Worm (Caenorhabditis elegans) whole organism, L2 larva: ENCODE data around the gene C18H9.6.

ENCODE experiments used
- C34F6.9 ChIP-seq: fragments of 150-350 bp; optimal IDR thresholded peaks from 2 replicates; lab custom pipeline; 2014; ENCODE audit warnings: missing biosample characterization, missing genetic modification characterization
- F13H6.1 ChIP-seq: sonication (generic microtip); optimal IDR thresholded peaks from 2 replicates; lab custom pipeline; 2016; ENCODE audit warnings: missing genetic modification characterization, missing compliant biosample characterization
- R02D3.7 ChIP-seq: fragments of 150-350 bp; optimal IDR thresholded peaks from 2 replicates; lab custom pipeline; 2014; ENCODE audit warnings: missing biosample characterization, missing genetic modification characterization
- Y55F3AM.14 ChIP-seq: fragments of 200-800 bp; sonication (Bioruptor generic); optimal IDR thresholded peaks from 2 replicates; lab custom pipeline; 2018; ENCODE audit warnings: mild to moderate bottlenecking, missing genetic modification characterization, missing compliant biosample characterization
- ZK546.5 ChIP-seq: sonication (generic microtip); optimal IDR thresholded peaks from 2 replicates; lab custom pipeline; 2017; ENCODE audit warnings: missing biosample characterization, missing genetic modification characterization
- alr-1 ChIP-seq: fragments of 150-350 bp; optimal IDR thresholded peaks from 2 replicates; lab custom pipeline; 2014; ENCODE audit warnings: missing biosample characterization, missing genetic modification characterization
- aly-2 ChIP-seq: fragments of 150-350 bp; optimal IDR thresholded peaks from 2 replicates; lab custom pipeline; 2014; ENCODE audit warnings: missing biosample characterization, missing genetic modification characterization
- ama-1 ChIP-seq: fragments of 150-350 bp; optimal IDR thresholded peaks from 2 replicates; lab custom pipeline; 2018; ENCODE audit warnings: inconsistent platforms
- ceh-16 ChIP-seq: fragments of 150-350 bp; optimal IDR thresholded peaks from 2 replicates; lab custom pipeline; 2014; ENCODE audit warnings: missing biosample characterization, missing genetic modification characterization
- ceh-82 ChIP-seq: fragments of 150-350 bp; optimal IDR thresholded peaks from 2 replicates; lab custom pipeline; 2014; ENCODE audit warnings: missing biosample characterization, missing genetic modification characterization
- crh-2 ChIP-seq: sonication (generic microtip); optimal IDR thresholded peaks from 2 replicates; lab custom pipeline; 2017; ENCODE audit warnings: missing biosample characterization, missing genetic modification characterization
- dmd-4 ChIP-seq: sonication (generic microtip); optimal IDR thresholded peaks from 2 replicates; lab custom pipeline; 2017; ENCODE audit warnings: missing biosample characterization, missing genetic modification characterization
- egl-27 ChIP-seq: sonication (generic microtip); optimal IDR thresholded peaks from 3 replicates; lab custom pipeline; 2017; ENCODE audit warnings: missing biosample characterization, missing genetic modification reagents, missing genetic modification characterization
- elt-1 ChIP-seq: fragments of 150-350 bp; optimal IDR thresholded peaks from 2 replicates; lab custom pipeline; 2014; ENCODE audit warnings: missing biosample characterization, missing genetic modification characterization
- elt-3 ChIP-seq: sonication (generic microtip); optimal IDR thresholded peaks from 2 replicates; lab custom pipeline; 2017; ENCODE audit warnings: missing biosample characterization, missing genetic modification characterization
- fos-1 ChIP-seq: fragments of 150-350 bp; optimal IDR thresholded peaks from 2 replicates; lab custom pipeline; 2014; ENCODE audit warnings: missing biosample characterization, missing genetic modification characterization
- gmeb-1 ChIP-seq: fragments of 150-350 bp; optimal IDR thresholded peaks from 2 replicates; lab custom pipeline; 2014; ENCODE audit warnings: missing biosample characterization, missing genetic modification characterization
- lin-11 ChIP-seq: fragments of 150-350 bp; sonication (generic microtip); optimal IDR thresholded peaks from 2 replicates; lab custom pipeline; 2014; ENCODE audit warnings: missing biosample characterization, missing genetic modification characterization, inconsistent platforms, mixed read lengths
- lin-13 ChIP-seq: fragments of 150-350 bp; optimal IDR thresholded peaks from 2 replicates; lab custom pipeline; 2014; ENCODE audit warnings: missing biosample characterization, missing genetic modification reagents, missing genetic modification characterization
- lin-39 ChIP-seq: fragments of 150-350 bp; optimal IDR thresholded peaks from 2 replicates; lab custom pipeline; 2014; ENCODE audit warnings: missing biosample characterization, missing genetic modification reagents, missing genetic modification characterization
- lsy-2 ChIP-seq, 2 experiments: fragments of 150-350 bp in 1 of 2; sonication (generic microtip) in 1 of 2; optimal IDR thresholded peaks; 2 replicates each; lab custom pipeline; 2014 to 2017; ENCODE audit warnings: missing biosample characterization in 2 of 2, missing genetic modification characterization in 2 of 2
- mab-5 ChIP-seq: fragments of 150-350 bp; optimal IDR thresholded peaks from 2 replicates; lab custom pipeline; 2014; ENCODE audit warnings: missing biosample characterization, missing genetic modification characterization
- mbf-1 ChIP-seq: sonication (generic microtip); optimal IDR thresholded peaks from 2 replicates; lab custom pipeline; 2017; ENCODE audit warnings: missing biosample characterization, missing genetic modification characterization
- mdl-1 ChIP-seq, 2 experiments: fragments of 150-350 bp in 1 of 2; sonication (generic microtip) in 1 of 2; optimal IDR thresholded peaks; 2 replicates each; lab custom pipeline; 2017; ENCODE audit warnings: missing biosample characterization in 2 of 2, missing genetic modification characterization in 2 of 2
- nhr-10 ChIP-seq: sonication (generic microtip); optimal IDR thresholded peaks from 2 replicates; lab custom pipeline; 2017; ENCODE audit warnings: missing biosample characterization, missing genetic modification characterization
- nhr-11 ChIP-seq: fragments of 150-350 bp; optimal IDR thresholded peaks from 2 replicates; lab custom pipeline; 2014; ENCODE audit warnings: missing biosample characterization, missing genetic modification characterization
- nhr-12 ChIP-seq: fragments of 150-350 bp; optimal IDR thresholded peaks from 2 replicates; lab custom pipeline; 2014; ENCODE audit warnings: missing biosample characterization, missing genetic modification characterization
- nhr-129 ChIP-seq: fragments of 150-350 bp; optimal IDR thresholded peaks from 2 replicates; lab custom pipeline; 2014; ENCODE audit warnings: missing biosample characterization, missing genetic modification characterization
- nhr-21 ChIP-seq: fragments of 150-350 bp; optimal IDR thresholded peaks from 2 replicates; lab custom pipeline; 2014; ENCODE audit warnings: missing biosample characterization, missing genetic modification characterization
- nhr-23 ChIP-seq: fragments of 150-350 bp; optimal IDR thresholded peaks from 2 replicates; lab custom pipeline; 2014; ENCODE audit warnings: missing biosample characterization, missing genetic modification reagents, missing genetic modification characterization
- nhr-237 ChIP-seq: fragments of 150-350 bp; optimal IDR thresholded peaks from 2 replicates; lab custom pipeline; 2014; ENCODE audit warnings: missing biosample characterization, missing genetic modification characterization
- nhr-25 ChIP-seq: fragments of 150-350 bp; sonication (generic microtip); optimal IDR thresholded peaks from 3 replicates; lab custom pipeline; 2014; ENCODE audit warnings: missing biosample characterization, missing genetic modification characterization
- nhr-6 ChIP-seq: fragments of 150-350 bp; optimal IDR thresholded peaks from 2 replicates; lab custom pipeline; 2014; ENCODE audit warnings: missing biosample characterization, missing genetic modification characterization
- nhr-77 ChIP-seq: fragments of 150-350 bp; optimal IDR thresholded peaks from 2 replicates; lab custom pipeline; 2014; ENCODE audit warnings: missing biosample characterization, missing genetic modification characterization
- peb-1 ChIP-seq: fragments of 150-350 bp; optimal IDR thresholded peaks from 2 replicates; lab custom pipeline; 2014; ENCODE audit warnings: missing biosample characterization, missing genetic modification characterization
- sem-4 ChIP-seq: fragments of 150-350 bp; optimal IDR thresholded peaks from 2 replicates; lab custom pipeline; 2014; ENCODE audit warnings: missing biosample characterization, missing genetic modification reagents, missing genetic modification characterization
- skn-1 ChIP-seq: sonication (generic microtip); optimal IDR thresholded peaks from 2 replicates; lab custom pipeline; 2017; ENCODE audit warnings: missing biosample characterization, missing genetic modification characterization
- sma-3 ChIP-seq: sonication (generic microtip); optimal IDR thresholded peaks from 2 replicates; lab custom pipeline; 2016; ENCODE audit warnings: missing genetic modification reagents, missing genetic modification characterization, missing compliant biosample characterization
- sma-9 ChIP-seq, 2 experiments: fragments of 150-350 bp in 1 of 2; sonication (generic microtip) in 1 of 2; optimal IDR thresholded peaks; 2 replicates each; lab custom pipeline; 2014 to 2016; ENCODE audit warnings: missing genetic modification characterization in 2 of 2, mild to moderate bottlenecking in 1 of 2, missing biosample characterization in 1 of 2, missing compliant biosample characterization in 1 of 2, missing genetic modification reagents in 1 of 2, moderate library complexity in 1 of 2
- snpc-4 ChIP-seq: fragments of 150-350 bp; optimal IDR thresholded peaks from 2 replicates; lab custom pipeline; 2014; ENCODE audit warnings: missing biosample characterization, missing genetic modification characterization
- unc-39 ChIP-seq: fragments of 150-350 bp; optimal IDR thresholded peaks from 2 replicates; lab custom pipeline; 2014; ENCODE audit warnings: missing biosample characterization, missing genetic modification characterization
- unc-55 ChIP-seq: fragments of 150-350 bp; sonication (generic microtip); optimal IDR thresholded peaks from 3 replicates; lab custom pipeline; 2014; ENCODE audit warnings: missing biosample characterization, missing genetic modification reagents, missing genetic modification characterization
- unc-62 ChIP-seq: fragments of 150-350 bp; optimal IDR thresholded peaks from 2 replicates; lab custom pipeline; 2014; ENCODE audit warnings: missing biosample characterization, missing genetic modification reagents, missing genetic modification characterization
- zag-1 ChIP-seq: fragments of 150-350 bp; optimal IDR thresholded peaks from 2 replicates; lab custom pipeline; 2014; ENCODE audit warnings: missing biosample characterization, missing genetic modification characterization
- ztf-1 ChIP-seq: fragments of 200-800 bp; sonication (Bioruptor generic); conservative IDR thresholded peaks from 2 replicates; pipeline ENCODE4 v1.3.6; 2022; ENCODE audit warnings: missing genetic modification characterization, missing compliant biosample characterization
- ztf-11 ChIP-seq: sonication (generic microtip); optimal IDR thresholded peaks from 2 replicates; lab custom pipeline; 2017; ENCODE audit warnings: missing biosample characterization, missing genetic modification characterization
- ztf-4 ChIP-seq: fragments of 150-350 bp; optimal IDR thresholded peaks from 2 replicates; lab custom pipeline; 2014; ENCODE audit warnings: missing biosample characterization, missing genetic modification characterization

Gene C18H9.6

ce11 chrII:6709680-6710079 is 8.3 kb upstream of the C18H9.6 start:
- TF ChIP-seq nhr-21 (tag; lab: Kevin White, UChicago) (peak; percentile 20), nhr-237 (no peak)
- TF ChIP-seq, all 48 proteins: peak for 1

ce11 chrII:6708980-6709379 is 7.6 kb upstream of the C18H9.6 start:
- peak; percentile 39 for TF ChIP-seq crh-2 (tag; lab: Kevin White, UChicago)
- no peak for TF ChIP-seq peb-1 (tag; lab: Kevin White, UChicago)
- TF ChIP-seq ceh-16 (tag; lab: Kevin White, UChicago): no peak
- TF ChIP-seq lsy-2 (tag; optimal IDR thresholded peaks at IDR 0.05; lab: Kevin White, UChicago): peak; percentile 24 to 54
- TF ChIP-seq nhr-129: peak; percentile 76
- no peak for TF ChIP-seq ama-1 (lab: Kevin White, UChicago)
- TF ChIP-seq elt-3 (tag; lab: Kevin White, UChicago): no peak
- TF ChIP-seq snpc-4: peak; percentile 7
- TF ChIP-seq egl-27 (tag; lab: Kevin White, UChicago): no peak
- TF ChIP-seq zag-1 (tag; lab: Kevin White, UChicago): peak; percentile 79
- TF ChIP-seq unc-55: peak; percentile 72
- TF ChIP-seq C34F6.9 (tag; lab: Kevin White, UChicago): peak; percentile 81
- TF ChIP-seq F13H6.1: peak; percentile 76
- TF ChIP-seq sma-9 (GFP tag; optimal IDR thresholded peaks at IDR 0.05; lab: Kevin White, UChicago): peak; percentile 57
- TF ChIP-seq sma-9 (tag; optimal IDR thresholded peaks at IDR 0.05; lab: Kevin White, UChicago): no peak
- TF ChIP-seq mab-5 (tag; lab: Kevin White, UChicago): peak; percentile 60
- peak; percentile 21 for TF ChIP-seq lin-11 (tag; lab: Kevin White, UChicago)

ce11 chrII:6707496-6708260 is 6.3 kb upstream of the C18H9.6 start:
- TF ChIP-seq nhr-10: no peak
- no peak for TF ChIP-seq peb-1 (tag; lab: Kevin White, UChicago)
- no peak for TF ChIP-seq nhr-25 (tag; lab: Kevin White, UChicago)
- TF ChIP-seq unc-55: peak; percentile 55
- no peak for TF ChIP-seq ZK546.5 (tag; lab: Kevin White, UChicago)
- no peak for TF ChIP-seq ztf-4
- no peak for TF ChIP-seq ceh-82
- TF ChIP-seq ztf-11 (tag; lab: Kevin White, UChicago): no peak
- TF ChIP-seq lin-11 (tag; lab: Kevin White, UChicago): no peak
- TF ChIP-seq unc-39 (tag; lab: Kevin White, UChicago): no peak
- TF ChIP-seq crh-2 (tag; lab: Kevin White, UChicago): peak; percentile 20
- no peak for TF ChIP-seq mdl-1 (tag; optimal IDR thresholded peaks at IDR 0.05; lab: Kevin White, UChicago)
- no peak for TF ChIP-seq elt-3 (tag; lab: Kevin White, UChicago)
- no peak for TF ChIP-seq nhr-237
- no peak for TF ChIP-seq nhr-23
- TF ChIP-seq aly-2: no peak
- TF ChIP-seq gmeb-1 (tag; lab: Kevin White, UChicago): no peak
- TF ChIP-seq sem-4 (tag; lab: Kevin White, UChicago): peak; percentile 65
- TF ChIP-seq alr-1 (tag; lab: Kevin White, UChicago): no peak
- TF ChIP-seq nhr-11 (tag; lab: Kevin White, UChicago): no peak
- TF ChIP-seq lsy-2 (tag; optimal IDR thresholded peaks at IDR 0.05; lab: Kevin White, UChicago): peak in 1 of 2 experiments; percentile 55
- TF ChIP-seq ama-1 (lab: Kevin White, UChicago): no peak
- peak; percentile 88 for TF ChIP-seq mab-5 (tag; lab: Kevin White, UChicago)
- TF ChIP-seq ceh-16 (tag; lab: Kevin White, UChicago): no peak
- TF ChIP-seq dmd-4 (tag; lab: Kevin White, UChicago): no peak
- peak; percentile 37 for TF ChIP-seq Y55F3AM.14
- TF ChIP-seq nhr-129: peak; percentile 39
- TF ChIP-seq nhr-77 (tag; lab: Kevin White, UChicago): no peak
- TF ChIP-seq elt-1: no peak
- no peak for TF ChIP-seq zag-1 (tag; lab: Kevin White, UChicago)
- peak; percentile 49 for TF ChIP-seq C34F6.9 (tag; lab: Kevin White, UChicago)
- peak; percentile 77 for TF ChIP-seq F13H6.1
- peak; percentile 86 for TF ChIP-seq lin-39
- no peak for TF ChIP-seq nhr-21 (tag; lab: Kevin White, UChicago)
- peak; percentile 20 for TF ChIP-seq unc-62 (GFP tag; lab: Kevin White, UChicago)
- TF ChIP-seq nhr-12 (tag; lab: Kevin White, UChicago): no peak
- TF ChIP-seq ztf-1 (GFP tag; lab: Robert Waterston, UW): no peak
- TF ChIP-seq nhr-6: no peak
- TF ChIP-seq sma-3 (GFP tag; lab: Kevin White, UChicago): no peak
- no peak for TF ChIP-seq mbf-1 (tag; lab: Kevin White, UChicago)
- no peak for TF ChIP-seq snpc-4
- no peak for TF ChIP-seq R02D3.7
- TF ChIP-seq lin-13 (GFP tag; lab: Kevin White, UChicago): peak; percentile 43
- no peak for TF ChIP-seq skn-1 (tag; lab: Kevin White, UChicago)
- no peak for TF ChIP-seq fos-1 (tag; lab: Kevin White, UChicago)
